Worm (Caenorhabditis elegans): ENCODE measurements around the gene R07B1.7.

Gene R07B1.7

ce11 chrX:9893069-9893468 lies 24.1 kb downstream of the R07B1.7 start:
- no peak for TF ChIP-seq hnd-1 (tag; optimal IDR thresholded peaks at IDR 0.05)
- no peak for TF ChIP-seq hmg-4 (GFP tag; optimal IDR thresholded peaks at IDR 0.05)
- TF ChIP-seq pes-1 (GFP tag; IDR thresholded peaks at IDR 0.05): no peak
- TF ChIP-seq ets-7 (tag; optimal IDR thresholded peaks at IDR 0.05): no peak
- TF ChIP-seq tbx-37 (GFP tag; conservative IDR thresholded peaks at IDR 0.05): no peak
- no peak for TF ChIP-seq hmbx-1 (tag; optimal IDR thresholded peaks at IDR 0.05)
- no peak for TF ChIP-seq ama-1 (optimal IDR thresholded peaks at IDR 0.05)
- no peak for TF ChIP-seq sea-1 (GFP tag; conservative IDR thresholded peaks at IDR 0.05)
- no peak for TF ChIP-seq F13C5.2 (tag; optimal IDR thresholded peaks at IDR 0.05)
- no peak for TF ChIP-seq aly-1 (tag; optimal IDR thresholded peaks at IDR 0.05)
- no peak for TF ChIP-seq ceh-13 (GFP tag; optimal IDR thresholded peaks at IDR 0.05)
- TF ChIP-seq B0310.2 (tag; optimal IDR thresholded peaks at IDR 0.05): no peak
- TF ChIP-seq tbx-11 (GFP tag; IDR thresholded peaks at IDR 0.05): no peak

- no peak for TF ChIP-seq ceh-36 (tag; optimal IDR thresholded peaks at IDR 0.05)
- no peak for TF ChIP-seq tra-4 (tag; optimal IDR thresholded peaks at IDR 0.05)
- no peak for TF ChIP-seq ceh-13 (GFP tag; optimal IDR thresholded peaks at IDR 0.05)
- no peak for TF ChIP-seq hmbx-1 (tag; optimal IDR thresholded peaks at IDR 0.05)
- TF ChIP-seq B0310.2 (tag; optimal IDR thresholded peaks at IDR 0.05): no peak
- TF ChIP-seq hnd-1 (tag; optimal IDR thresholded peaks at IDR 0.05): no peak
Observed at ce11 chrX:9894844-9895243, 25.9 kb downstream of the R07B1.7 start, which contains the start of gene F21G4.3. F21G4.3 (plus strand) TSS chrX:9895144.

- TF ChIP-seq B0310.2 (tag; optimal IDR thresholded peaks at IDR 0.05) (no peak), flt-1 (GFP tag; IDR thresholded peaks at IDR 0.05) (no peak), tbx-37 (GFP tag; conservative IDR thresholded peaks at IDR 0.05) (no peak), aly-1 (tag; optimal IDR thresholded peaks at IDR 0.05) (peak; percentile 22), hnd-1 (tag; optimal IDR thresholded peaks at IDR 0.05) (no peak)
Observed at ce11 chrX:9899426-9900131, 30.7 kb downstream of the R07B1.7 start, which contains the start of gene phf-34. phf-34 (minus strand) TSS chrX:9899476.

ce11 chrX:9905840-9906239 lies 36.9 kb downstream of the R07B1.7 start, which contains the start of gene F21G4.5:
F21G4.5 (plus strand) TSS chrX:9906140.
- TF ChIP-seq ets-7 (tag; optimal IDR thresholded peaks at IDR 0.05) (no peak), scrt-1 (GFP tag; IDR thresholded peaks at IDR 0.05) (no peak), hmg-4 (GFP tag; optimal IDR thresholded peaks at IDR 0.05) (no peak), tra-4 (tag; optimal IDR thresholded peaks at IDR 0.05) (no peak), B0310.2 (tag; optimal IDR thresholded peaks at IDR 0.05) (no peak), flt-1 (GFP tag; IDR thresholded peaks at IDR 0.05) (no peak), F13C5.2 (tag; optimal IDR thresholded peaks at IDR 0.05) (no peak)

- TF ChIP-seq tbx-37 (GFP tag; conservative IDR thresholded peaks at IDR 0.05) (0 out of 2 replicates have a peak, but pooled peaks have one; percentile 33), scrt-1 (GFP tag; IDR thresholded peaks at IDR 0.05) (no peak), ceh-36 (tag; optimal IDR thresholded peaks at IDR 0.05) (no peak), tra-4 (tag; optimal IDR thresholded peaks at IDR 0.05) (no peak), hmg-4 (GFP tag; optimal IDR thresholded peaks at IDR 0.05) (no peak), pes-1 (GFP tag; IDR thresholded peaks at IDR 0.05) (no peak)
Observed at ce11 chrX:9917362-9917761, 48.4 kb downstream of the R07B1.7 start, which contains the start of gene F21G4.6. F21G4.6 (minus strand) TSS chrX:9917448.

- TF ChIP-seq aly-1 (tag; optimal IDR thresholded peaks at IDR 0.05): no peak
- TF ChIP-seq hmbx-1 (tag; optimal IDR thresholded peaks at IDR 0.05): no peak
- no peak for TF ChIP-seq pes-1 (GFP tag; IDR thresholded peaks at IDR 0.05)
- no peak for TF ChIP-seq ama-1 (optimal IDR thresholded peaks at IDR 0.05)
- TF ChIP-seq ceh-13 (GFP tag; optimal IDR thresholded peaks at IDR 0.05): no peak
- TF ChIP-seq ceh-36 (tag; optimal IDR thresholded peaks at IDR 0.05): no peak
- TF ChIP-seq tbx-11 (GFP tag; IDR thresholded peaks at IDR 0.05): no peak
- TF ChIP-seq hnd-1 (tag; optimal IDR thresholded peaks at IDR 0.05): no peak
- TF ChIP-seq sea-1 (GFP tag; conservative IDR thresholded peaks at IDR 0.05): no peak
- no peak for TF ChIP-seq tbx-37 (GFP tag; conservative IDR thresholded peaks at IDR 0.05)
Observed at ce11 chrX:9918997-9919396, 50.1 kb downstream of the R07B1.7 start, which contains the start of gene folr-1. folr-1 (plus strand) TSS chrX:9919297.
